Worm (Caenorhabditis elegans) whole organism, early embryonic: ENCODE data around the gene W03C9.6.
A peak's percentile ranks its signal among the peaks of the same experiment; 100 is the strongest.

Experiments used
- ama-1 ChIP-seq: fragments of 150-350 bp; optimal IDR thresholded peaks from 2 replicates; lab custom pipeline; 2014
- ceh-36 ChIP-seq: sonication (generic microtip); optimal IDR thresholded peaks from 2 replicates; lab custom pipeline; 2016; ENCODE audit warnings: missing genetic modification characterization, inconsistent platforms, missing compliant biosample characterization
- flt-1 ChIP-seq: fragments of 200-800 bp; sonication (Bioruptor generic); IDR thresholded peaks from 2 replicates; pipeline ENCODE4 v1.3.6; 2022; ENCODE audit warnings: missing genetic modification characterization, missing compliant biosample characterization
- tbx-11 ChIP-seq: fragments of 200-800 bp; sonication (Bioruptor generic); IDR thresholded peaks from 2 replicates; pipeline ENCODE4 v1.3.6; 2022; ENCODE audit warnings: missing genetic modification characterization, missing compliant biosample characterization
- tra-4 ChIP-seq: sonication (generic microtip); optimal IDR thresholded peaks from 2 replicates; lab custom pipeline; 2017; ENCODE audit warnings: missing genetic modification characterization, missing compliant biosample characterization

DNA sequence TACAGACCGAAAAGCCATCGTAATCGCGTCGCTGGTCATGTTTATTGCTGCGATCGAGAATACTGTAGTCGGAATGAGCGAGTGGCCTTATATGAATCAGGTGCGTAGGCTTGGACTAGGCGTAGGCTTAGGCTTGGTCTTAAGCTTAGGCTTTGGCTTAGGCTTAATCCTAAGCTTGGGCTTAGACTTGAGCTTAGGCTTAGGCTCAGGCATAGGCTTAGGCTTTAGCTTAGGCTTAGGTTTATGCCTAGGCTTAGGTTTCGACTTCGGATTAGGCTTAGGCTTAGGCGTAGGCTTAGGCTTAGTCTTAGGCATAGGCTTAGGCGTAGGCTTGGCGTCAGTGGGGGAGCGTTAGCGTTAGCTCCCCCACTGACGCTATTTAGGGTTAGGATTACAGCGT lies 503 bp downstream of the W03C9.6 start:
- TF ChIP-seq ceh-36 (peak; percentile 83), ama-1 (no peak), flt-1 (GFP tag; lab: Robert Waterston, UW) (no peak), tra-4 (no peak), tbx-11 (GFP tag; lab: Robert Waterston, UW) (no peak)
